Fruit fly (Drosophila melanogaster) whole organism, wandering third instar larva: Measurements from ENCODE around the gene Cpr65Ay.

Source experiments
- Dfd ChIP-seq: fragments of >200 bp; optimal IDR thresholded peaks from 2 replicates; lab custom pipeline; 2017; ENCODE audit warnings: missing biosample characterization, missing genetic modification characterization
- Hnf4 ChIP-seq: fragments of 200-800 bp; sonication (Bioruptor generic); optimal IDR thresholded peaks from 2 replicates; lab custom pipeline; 2016; ENCODE audit warnings: missing biosample characterization, mild to moderate bottlenecking, missing genetic modification characterization
- Hr83 ChIP-seq: fragments of 200-300 bp; sonication (Bioruptor generic); optimal IDR thresholded peaks from 2 replicates; lab custom pipeline; 2016; ENCODE audit warnings: missing biosample characterization, mild to moderate bottlenecking, missing genetic modification characterization, moderate library complexity; ENCODE audit not compliant: poor library complexity, severe bottlenecking
- fru ChIP-seq: fragments of 200-800 bp; sonication (Bioruptor generic); optimal IDR thresholded peaks from 3 replicates; lab custom pipeline; 2016; ENCODE audit warnings: missing biosample characterization, mild to moderate bottlenecking, missing genetic modification characterization
- lola ChIP-seq: fragments of >200 bp; optimal IDR thresholded peaks from 2 replicates; lab custom pipeline; 2017; ENCODE audit warnings: missing biosample characterization, missing genetic modification characterization
- pan ChIP-seq: fragments of >200 bp; optimal IDR thresholded peaks from 2 replicates; lab custom pipeline; 2017
- psq ChIP-seq: fragments of 200-800 bp; sonication (Bioruptor generic); optimal IDR thresholded peaks from 3 replicates; lab custom pipeline; 2017; ENCODE audit warnings: missing biosample characterization, mild to moderate bottlenecking, missing genetic modification characterization, moderate library complexity

- TF ChIP-seq pan (lab: Kevin White, UChicago) (no peak), Hnf4 (GFP tag; lab: Kevin White, UChicago) (no peak), fru (no peak), psq (GFP tag; lab: Kevin White, UChicago) (no peak), lola (no peak), Dfd (no peak), Hr83 (GFP tag; lab: Kevin White, UChicago) (no peak)
These were observed 17.5 kb downstream of the Cpr65Ay start for dm6 chr3L:6140771-6141472.
